Worm (Caenorhabditis elegans): ENCODE results near the gene C27F2.9.
"Not testable (repeated sequence)": the region's sequence is repeated elsewhere in the genome, so short reads cannot be mapped to it uniquely, and the experiment has no call there.

The C27F2.9 gene

DNA sequence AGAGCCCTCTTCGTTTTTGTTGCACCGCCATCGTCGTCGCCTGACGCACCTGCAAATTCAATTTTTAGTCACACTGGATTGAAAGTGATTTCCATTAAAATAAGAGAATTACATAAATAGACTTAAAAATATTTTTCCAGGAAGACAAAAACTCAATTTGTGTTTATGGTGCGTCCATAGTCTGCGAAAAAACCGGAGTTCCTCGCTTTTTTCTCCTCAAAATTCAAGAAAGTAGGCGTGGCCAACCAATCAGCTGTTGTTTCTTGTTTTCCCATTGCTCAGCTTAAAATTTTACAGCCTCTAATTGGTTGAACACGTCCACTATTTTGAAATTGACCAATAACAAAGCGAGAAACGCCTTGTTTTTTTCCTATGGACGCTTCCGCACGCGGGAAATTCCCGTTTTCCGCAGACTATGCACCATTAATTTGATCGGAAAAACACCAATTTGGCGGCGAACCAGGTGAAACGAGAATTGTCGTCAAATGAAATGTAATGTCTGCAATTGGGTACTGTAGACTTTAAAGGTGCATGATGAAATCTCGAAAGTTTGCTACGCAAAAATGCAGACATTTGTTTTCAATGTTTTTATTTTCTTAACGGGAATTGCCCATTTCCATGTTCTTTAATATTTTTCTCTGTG is 21.7 kb upstream of the C27F2.9 start, which contains the start of gene C27F2.7:
C27F2.7 (minus strand) TSS at position 51 of the 643 bp plus-strand sequence.
- TF ChIP-seq nhr-102 (tag; optimal IDR thresholded peaks at IDR 0.05) (no peak), daf-19 (GFP tag; conservative IDR thresholded peaks at IDR 0.05) (no peak), mxl-2 (GFP tag; conservative IDR thresholded peaks at IDR 0.05) (no peak), daf-12 (tag; optimal IDR thresholded peaks at IDR 0.05) (no peak), sdz-12 (GFP tag; optimal IDR thresholded peaks at IDR 0.05) (no peak), F10B5.3 (tag; optimal IDR thresholded peaks at IDR 0.05) (no peak), zip-2 (tag; optimal IDR thresholded peaks at IDR 0.05) (no peak), spr-3 (GFP tag; optimal IDR thresholded peaks at IDR 0.05) (no peak), nhr-48 (tag; optimal IDR thresholded peaks at IDR 0.05) (no peak), unc-130 (GFP tag; optimal IDR thresholded peaks at IDR 0.05) (peak; percentile 41), Y5F2A.4 (GFP tag; optimal IDR thresholded peaks at IDR 0.05) (no peak), F26F4.8 (GFP tag; conservative IDR thresholded peaks at IDR 0.05) (no peak), F49E8.2 (tag; optimal IDR thresholded peaks at IDR 0.05; ENCODE audit: borderline replicate concordance) (peak; percentile 11), arid-1 (GFP tag; conservative IDR thresholded peaks at IDR 0.05) (no peak), Y48G9A.11 (GFP tag; IDR thresholded peaks at IDR 0.05) (peak; percentile 35; the same call in 1 of the 2 replicates), php-3 (GFP tag; IDR thresholded peaks at IDR 0.05) (no peak), mdl-1 (tag; optimal IDR thresholded peaks at IDR 0.05) (no peak), dmd-8 (GFP tag; IDR thresholded peaks at IDR 0.05) (no peak), F37D6.2 (tag; optimal IDR thresholded peaks at IDR 0.05) (no peak), D1046.2 (GFP tag; IDR thresholded peaks at IDR 0.05) (no peak), nhr-25 (tag; optimal IDR thresholded peaks at IDR 0.05; ENCODE audit: borderline replicate concordance, insufficient read depth) (no peak), nhr-28 (tag; optimal IDR thresholded peaks at IDR 0.05) (no peak)

DNA sequence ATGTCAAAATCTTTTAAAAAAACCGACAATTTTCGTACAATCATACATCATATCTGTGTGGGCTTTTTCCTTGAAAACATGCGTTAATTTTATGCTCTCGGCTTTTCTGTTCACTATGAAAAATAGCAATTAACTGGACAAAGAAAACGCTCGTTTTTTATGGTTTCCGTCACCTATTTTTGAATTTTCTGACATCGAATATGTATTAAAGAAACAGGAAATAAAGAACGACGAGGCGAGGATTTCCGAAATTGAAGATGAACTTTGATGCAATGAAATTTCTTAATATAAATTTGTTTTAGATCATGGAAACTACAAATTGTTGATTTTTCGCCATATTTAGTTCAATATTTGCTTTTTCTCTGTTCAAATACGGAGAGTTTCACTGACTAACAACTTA is 21.1 kb upstream of the C27F2.9 start:
- peak in 1 of 2 experiments; percentile 92 for TF ChIP-seq unc-62 (GFP tag; optimal IDR thresholded peaks at IDR 0.05 in 1 of 2)
- TF ChIP-seq unc-62 (tag; optimal IDR thresholded peaks at IDR 0.05) = no peak
- TF ChIP-seq Y75B8A.6 (GFP tag; IDR thresholded peaks at IDR 0.05) = no peak
- no peak for TF ChIP-seq sdz-12 (GFP tag; optimal IDR thresholded peaks at IDR 0.05)
- no peak for TF ChIP-seq dmd-6 (GFP tag; IDR thresholded peaks at IDR 0.05)
- no peak for TF ChIP-seq zip-11 (GFP tag; IDR thresholded peaks at IDR 0.05)
- no peak for TF ChIP-seq aly-2 (tag; optimal IDR thresholded peaks at IDR 0.05)
- no peak for TF ChIP-seq ces-1 (GFP tag; optimal IDR thresholded peaks at IDR 0.05)

DNA sequence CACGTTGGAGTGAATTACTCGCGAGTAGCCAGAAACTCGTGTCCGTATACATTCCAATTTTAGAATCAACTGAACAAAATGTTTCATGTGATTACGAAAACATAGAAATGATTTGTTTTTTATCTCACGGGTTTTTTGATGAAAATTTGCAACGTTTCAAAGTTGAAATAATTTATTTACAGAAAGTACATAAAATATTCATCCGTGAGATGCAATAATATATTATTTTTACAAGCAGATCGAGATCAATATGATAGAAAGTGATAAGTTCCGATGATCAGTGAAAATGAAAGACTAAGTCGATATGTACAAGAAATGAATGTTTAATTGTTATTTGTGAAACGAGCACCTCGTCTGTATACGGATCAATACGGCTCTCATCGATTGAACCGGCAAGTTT is 17.5 kb upstream of the C27F2.9 start, which contains the start of gene C27F2.6:
C27F2.6 (minus strand) TSS at position 101 of the 400 bp plus-strand sequence.
- not testable (repeated sequence) for TF ChIP-seq jun-1 (tag; optimal IDR thresholded peaks at IDR 0.05); T26A8.4 (GFP tag; IDR thresholded peaks at IDR 0.05); daf-19 (GFP tag; conservative IDR thresholded peaks at IDR 0.05)

DNA sequence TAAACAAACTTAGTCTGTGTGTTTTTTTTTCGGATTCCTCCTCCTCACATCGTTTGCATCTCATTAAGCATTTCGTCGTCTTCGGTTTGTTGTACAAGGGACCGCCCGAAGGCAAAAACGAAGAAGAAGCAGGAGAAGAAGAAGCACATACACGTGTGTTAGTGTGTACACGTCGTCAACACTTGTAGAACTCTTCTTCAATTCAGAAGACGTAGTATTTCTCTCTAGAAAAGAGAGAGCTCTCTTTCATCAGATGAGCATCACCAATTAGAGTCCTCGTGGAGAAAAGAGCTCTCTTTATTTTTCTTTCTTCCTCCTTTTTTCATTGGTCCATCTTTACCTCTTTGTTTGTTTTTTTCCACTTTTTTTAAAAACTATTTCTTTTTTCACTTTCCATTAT is 5.3 kb upstream of the C27F2.9 start:
- no peak for TF ChIP-seq F44E2.7 (GFP tag; IDR thresholded peaks at IDR 0.05)
- TF ChIP-seq mdl-1 (tag; optimal IDR thresholded peaks at IDR 0.05) = peak in 1 of 2 experiments; percentile 53
- TF ChIP-seq mdt-29 (GFP tag; IDR thresholded peaks at IDR 0.05) = no peak
- no peak for TF ChIP-seq lin-38 (GFP tag; IDR thresholded peaks at IDR 0.05)
- no peak for TF ChIP-seq aha-1 (tag)
- TF ChIP-seq ctbp-1 (GFP tag; IDR thresholded peaks at IDR 0.05) = 0 out of 2 replicates have a peak, but pooled peaks have one; percentile 22

Measured in whole organism, L4 larva.